Worm (Caenorhabditis elegans) whole organism, midembryonic: ENCODE data around the gene nhl-2.

ENCODE experiments used
- T22C8.4 ChIP-seq: fragments of 200-800 bp; sonication (Bioruptor generic); IDR thresholded peaks from 2 replicates; pipeline ENCODE4 v1.3.6; 2022; ENCODE audit warnings: missing genetic modification characterization, missing compliant biosample characterization
- cog-1 ChIP-seq: sonication (generic microtip); optimal IDR thresholded peaks from 2 replicates; lab custom pipeline; 2016; ENCODE audit warnings: missing genetic modification characterization, missing compliant biosample characterization
- flt-1 ChIP-seq: fragments of 200-800 bp; sonication (Bioruptor generic); IDR thresholded peaks from 2 replicates; pipeline ENCODE4 v1.3.6; 2022; ENCODE audit warnings: missing genetic modification characterization, missing compliant biosample characterization
- klf-2 ChIP-seq: fragments of 200-800 bp; sonication (Bioruptor generic); conservative IDR thresholded peaks from 2 replicates; pipeline ENCODE4 v1.3.6; 2022; ENCODE audit warnings: missing genetic modification reagents, missing genetic modification characterization, missing compliant biosample characterization
- tab-1 ChIP-seq: fragments of 200-800 bp; sonication (Bioruptor generic); IDR thresholded peaks from 2 replicates; pipeline ENCODE4 v1.3.6; 2022; ENCODE audit warnings: missing genetic modification characterization, missing compliant biosample characterization
- ztf-23 ChIP-seq: fragments of 200-800 bp; sonication (Bioruptor generic); IDR thresholded peaks from 2 replicates; pipeline ENCODE4 v1.3.6; 2022; ENCODE audit warnings: missing genetic modification reagents, missing genetic modification characterization, missing compliant biosample characterization
- ztf-29 ChIP-seq: fragments of 200-800 bp; sonication (Bioruptor generic); IDR thresholded peaks from 2 replicates; pipeline ENCODE4 v1.3.6; 2022; ENCODE audit warnings: missing genetic modification reagents, missing genetic modification characterization, missing compliant biosample characterization

- TF ChIP-seq tab-1 (GFP tag; lab: Robert Waterston, UW) (no peak), T22C8.4 (GFP tag; lab: Robert Waterston, UW) (no peak), flt-1 (no peak), cog-1 (tag; lab: Kevin White, UChicago) (no peak), klf-2 (GFP tag; lab: Robert Waterston, UW) (no peak), ztf-23 (no peak), ztf-29 (no peak)
Measured at ce11 chrIII:4863127-4863526, 35.8 kb downstream of the nhl-2 start, which contains the start of gene coq-8.
